Fruit fly (Drosophila melanogaster) whole organism, embryonic: Measurements from ENCODE around the gene r-l.

ENCODE experiments used
- CG1024 ChIP-seq: fragments of 200-800 bp; sonication (Bioruptor generic); IDR thresholded peaks from 2 replicates; pipeline ENCODE4 v1.3.6; 2022; ENCODE audit warnings: missing biosample characterization, missing genetic modification characterization
- CG10543 ChIP-seq: fragments of 200-800 bp; sonication (Bioruptor generic); optimal IDR thresholded peaks from 3 replicates; lab custom pipeline; 2017; ENCODE audit warnings: missing biosample characterization, mild to moderate bottlenecking, missing genetic modification characterization, moderate library complexity
- CG12391 ChIP-seq: fragments of 200-800 bp; sonication (Bioruptor generic); optimal IDR thresholded peaks from 3 replicates; lab custom pipeline; 2018; ENCODE audit warnings: missing biosample characterization, mild to moderate bottlenecking, missing genetic modification characterization, moderate library complexity
- CG13424 ChIP-seq: fragments of 200-800 bp; sonication (Bioruptor generic); optimal IDR thresholded peaks from 2 replicates; lab custom pipeline; 2019; ENCODE audit warnings: missing biosample characterization, mild to moderate bottlenecking, missing genetic modification characterization, moderate library complexity
- CG14667 ChIP-seq: fragments of 200-800 bp; sonication (Bioruptor generic); IDR thresholded peaks from 2 replicates; pipeline ENCODE4 v1.3.6; 2022; ENCODE audit warnings: missing biosample characterization, missing genetic modification characterization
- CG14860 ChIP-seq: fragments of 200-800 bp; sonication (Bioruptor generic); IDR thresholded peaks from 3 replicates; pipeline ENCODE4 v1.3.6; 2022; ENCODE audit warnings: missing biosample characterization, missing genetic modification characterization; ENCODE audit not compliant: partially characterized antibody
- CG1602 ChIP-seq: fragments of 200-800 bp; sonication (Bioruptor generic); optimal IDR thresholded peaks from 3 replicates; lab custom pipeline; 2016; ENCODE audit warnings: missing biosample characterization, missing genetic modification characterization
- CG1647 ChIP-seq: fragments of 200-800 bp; sonication (Bioruptor generic); optimal IDR thresholded peaks from 3 replicates; lab custom pipeline; 2016; ENCODE audit warnings: missing biosample characterization, missing genetic modification characterization
- CG18011 ChIP-seq: fragments of 200-800 bp; sonication (Bioruptor generic); optimal IDR thresholded peaks from 2 replicates; lab custom pipeline; 2017; ENCODE audit warnings: missing biosample characterization, missing genetic modification characterization, mild to moderate bottlenecking, moderate library complexity, missing genotype
- CG2129 ChIP-seq: fragments of 200-800 bp; sonication (Bioruptor generic); IDR thresholded peaks from 2 replicates; pipeline ENCODE4 v1.3.6; 2022; ENCODE audit warnings: missing biosample characterization, missing genetic modification characterization; ENCODE audit not compliant: partially characterized antibody
- CG30403 ChIP-seq: fragments of 200-800 bp; sonication (Bioruptor generic); optimal IDR thresholded peaks from 3 replicates; lab custom pipeline; 2016; ENCODE audit warnings: missing biosample characterization, missing genetic modification characterization
- CG34376 ChIP-seq: fragments of 200-800 bp; sonication (Bioruptor generic); optimal IDR thresholded peaks from 2 replicates; lab custom pipeline; 2018; ENCODE audit warnings: missing biosample characterization, mild to moderate bottlenecking, missing genetic modification characterization
- CG4820 ChIP-seq: fragments of 200-800 bp; sonication (Bioruptor generic); optimal IDR thresholded peaks from 3 replicates; lab custom pipeline; 2016; ENCODE audit warnings: missing biosample characterization, missing genetic modification characterization
- CG7786 ChIP-seq: fragments of 200-800 bp; sonication (Bioruptor generic); optimal IDR thresholded peaks from 2 replicates; lab custom pipeline; 2016; ENCODE audit warnings: missing biosample characterization, missing genetic modification characterization
- CG8478 ChIP-seq: fragments of >200 bp; optimal IDR thresholded peaks from 2 replicates; lab custom pipeline; 2018
- CoRest ChIP-seq: fragments of 200-800 bp; sonication (Bioruptor generic); optimal IDR thresholded peaks from 3 replicates; lab custom pipeline; 2018; ENCODE audit warnings: missing biosample characterization, mild to moderate bottlenecking, missing genetic modification characterization, moderate library complexity
- D19B ChIP-seq: fragments of 200-800 bp; sonication (Bioruptor generic); optimal IDR thresholded peaks from 2 replicates; lab custom pipeline; 2017; ENCODE audit warnings: missing biosample characterization, mild to moderate bottlenecking, missing genetic modification characterization
- HHEX ChIP-seq: fragments of 200-800 bp; sonication (Bioruptor generic); optimal IDR thresholded peaks from 3 replicates; lab custom pipeline; 2017; ENCODE audit warnings: missing biosample characterization, mild to moderate bottlenecking, missing genetic modification characterization, missing genetic modification reagents
- Lpt ChIP-seq: fragments of >200 bp; optimal IDR thresholded peaks from 2 replicates; lab custom pipeline; 2018; ENCODE audit warnings: missing biosample characterization, missing genetic modification characterization
- MBD-R2 ChIP-seq: fragments of 200-800 bp; sonication (Bioruptor generic); IDR thresholded peaks from 2 replicates; pipeline ENCODE4 v1.3.6; 2022; ENCODE audit warnings: missing biosample characterization, missing genetic modification characterization
- Mad ChIP-seq: fragments of 200-800 bp; sonication (Bioruptor generic); optimal IDR thresholded peaks from 2 replicates; lab custom pipeline; 2016; ENCODE audit warnings: missing biosample characterization, missing genetic modification characterization
- Max ChIP-seq: fragments of 200-800 bp; sonication (Bioruptor generic); optimal IDR thresholded peaks from 2 replicates; lab custom pipeline; 2016; ENCODE audit warnings: missing biosample characterization, mild to moderate bottlenecking, missing genetic modification characterization
- Mes4 ChIP-seq: fragments of 200-800 bp; sonication (Bioruptor generic); optimal IDR thresholded peaks from 2 replicates; lab custom pipeline; 2016; ENCODE audit warnings: missing biosample characterization, missing genetic modification characterization
- Myb ChIP-seq: fragments of 200-800 bp; sonication (Bioruptor generic); optimal IDR thresholded peaks from 2 replicates; lab custom pipeline; 2016; ENCODE audit warnings: missing biosample characterization, missing genetic modification characterization
- Poxn ChIP-seq: fragments of 200-800 bp; sonication (Bioruptor generic); IDR thresholded peaks from 2 replicates; pipeline ENCODE4 v1.3.6; 2022; ENCODE audit warnings: missing biosample characterization, missing genetic modification characterization
- Sin3A ChIP-seq: fragments of >200 bp; optimal IDR thresholded peaks from 2 replicates; lab custom pipeline; 2018
- Tbp ChIP-seq: fragments of >200 bp; optimal IDR thresholded peaks from 2 replicates; lab custom pipeline; 2018; ENCODE audit warnings: missing biosample characterization, missing genetic modification characterization
- Usf ChIP-seq: fragments of 200-800 bp; sonication (Bioruptor generic); optimal IDR thresholded peaks from 2 replicates; lab custom pipeline; 2017; ENCODE audit warnings: missing genotype, missing biosample characterization, missing genetic modification characterization
- abd-A ChIP-seq: fragments of 200-800 bp; sonication (Bioruptor generic); optimal IDR thresholded peaks from 3 replicates; lab custom pipeline; 2019; ENCODE audit warnings: missing biosample characterization, mild to moderate bottlenecking, missing genetic modification characterization, moderate library complexity
- bigmax ChIP-seq: fragments of 200-800 bp; sonication (Bioruptor generic); optimal IDR thresholded peaks from 2 replicates; lab custom pipeline; 2018; ENCODE audit warnings: missing biosample characterization, mild to moderate bottlenecking, missing genetic modification characterization
- cas ChIP-seq: fragments of 200-800 bp; sonication (Bioruptor generic); IDR thresholded peaks from 2 replicates; pipeline ENCODE4 v1.3.6; 2022; ENCODE audit warnings: missing biosample characterization, missing genetic modification characterization
- chif ChIP-seq, 2 experiments: fragments of 200-800 bp; sonication (Bioruptor generic); optimal IDR thresholded peaks; 3 replicates each; lab custom pipeline; 2016; ENCODE audit warnings: missing biosample characterization in 2 of 2, missing genetic modification characterization in 2 of 2
- crol ChIP-seq: fragments of 200-800 bp; sonication (Bioruptor generic); IDR thresholded peaks from 2 replicates; pipeline ENCODE4 v1.3.6; 2022; ENCODE audit warnings: missing biosample characterization, missing genetic modification characterization
- da ChIP-seq: fragments of 200-800 bp; sonication (Bioruptor generic); optimal IDR thresholded peaks from 2 replicates; lab custom pipeline; 2016; ENCODE audit warnings: missing biosample characterization, missing genetic modification characterization
- dmrt99B ChIP-seq: fragments of 200-800 bp; sonication (Bioruptor generic); optimal IDR thresholded peaks from 2 replicates; lab custom pipeline; 2018; ENCODE audit warnings: missing biosample characterization, mild to moderate bottlenecking, missing genetic modification characterization, moderate library complexity
- exex ChIP-seq: fragments of 200-800 bp; sonication (Bioruptor generic); optimal IDR thresholded peaks from 4 replicates; lab custom pipeline; 2018; ENCODE audit warnings: missing biosample characterization, mild to moderate bottlenecking, missing genetic modification characterization, moderate library complexity
- fu2 ChIP-seq: fragments of 200-800 bp; sonication (Bioruptor generic); optimal IDR thresholded peaks from 2 replicates; lab custom pipeline; 2016; ENCODE audit warnings: missing biosample characterization, missing genetic modification characterization
- gcm2 ChIP-seq: fragments of 200-800 bp; sonication (Bioruptor generic); optimal IDR thresholded peaks from 2 replicates; lab custom pipeline; 2016; ENCODE audit warnings: missing biosample characterization, missing genetic modification characterization
- gt ChIP-seq: fragments of 200-800 bp; sonication (Bioruptor generic); IDR thresholded peaks from 2 replicates; pipeline ENCODE4 v1.3.6; 2022; ENCODE audit warnings: missing biosample characterization, missing genetic modification characterization
- ken ChIP-seq: fragments of 200-800 bp; sonication (Bioruptor generic); IDR thresholded peaks from 3 replicates; pipeline ENCODE4 v1.3.6; 2022; ENCODE audit warnings: missing biosample characterization, missing genetic modification characterization
- oc ChIP-seq: fragments of 200-800 bp; sonication (Bioruptor generic); optimal IDR thresholded peaks from 2 replicates; lab custom pipeline; 2018; ENCODE audit warnings: missing biosample characterization, mild to moderate bottlenecking, missing genetic modification characterization, moderate library complexity
- prd ChIP-seq, 3 experiments: fragments of >200 bp in 2 of 3; fragments of 200-800 bp in 1 of 3; sonication (Bioruptor generic) in 1 of 3; optimal IDR thresholded peaks in 2 of 3; IDR thresholded peaks in 1 of 3; 2 replicates in 2 of 3; 3 replicates in 1 of 3; pipeline versions ENCODE4 v1.3.6 to Lab custom; 2017 to 2022; ENCODE audit warnings: missing biosample characterization in 1 of 3, missing genetic modification characterization in 1 of 3
- pum ChIP-seq: fragments of 200-800 bp; sonication (Bioruptor generic); optimal IDR thresholded peaks from 2 replicates; lab custom pipeline; 2016; ENCODE audit warnings: missing biosample characterization, missing genetic modification characterization
- pzg ChIP-seq: fragments of 200-800 bp; sonication (Bioruptor generic); optimal IDR thresholded peaks from 3 replicates; lab custom pipeline; 2018; ENCODE audit warnings: missing biosample characterization, mild to moderate bottlenecking, missing genetic modification characterization, moderate library complexity
- sens-2 ChIP-seq: fragments of 200-800 bp; sonication (Bioruptor generic); IDR thresholded peaks from 2 replicates; pipeline ENCODE4 v1.3.6; 2022; ENCODE audit warnings: missing biosample characterization, missing genetic modification characterization
- slbo ChIP-seq: fragments of 200-800 bp; sonication (Bioruptor generic); IDR thresholded peaks from 2 replicates; pipeline ENCODE4 v1.3.6; 2022; ENCODE audit warnings: missing biosample characterization, missing genetic modification characterization
- tap ChIP-seq: fragments of 200-800 bp; optimal IDR thresholded peaks from 3 replicates; lab custom pipeline; 2019; ENCODE audit warnings: missing biosample characterization, mild to moderate bottlenecking, missing genetic modification characterization, moderate library complexity
- tio ChIP-seq: fragments of 200-800 bp; sonication (Bioruptor generic); optimal IDR thresholded peaks from 2 replicates; lab custom pipeline; 2017; ENCODE audit warnings: missing biosample characterization, missing genetic modification characterization, inconsistent platforms
- tup ChIP-seq: fragments of 200-800 bp; sonication (Bioruptor generic); optimal IDR thresholded peaks from 2 replicates; lab custom pipeline; 2016; ENCODE audit warnings: missing biosample characterization, mild to moderate bottlenecking, missing genetic modification characterization, moderate library complexity
- vvl ChIP-seq: fragments of 200-800 bp; sonication (Bioruptor generic); IDR thresholded peaks from 2 replicates; pipeline ENCODE4 v1.3.6; 2022; ENCODE audit warnings: missing biosample characterization, missing genetic modification characterization

r-l gene

DNA sequence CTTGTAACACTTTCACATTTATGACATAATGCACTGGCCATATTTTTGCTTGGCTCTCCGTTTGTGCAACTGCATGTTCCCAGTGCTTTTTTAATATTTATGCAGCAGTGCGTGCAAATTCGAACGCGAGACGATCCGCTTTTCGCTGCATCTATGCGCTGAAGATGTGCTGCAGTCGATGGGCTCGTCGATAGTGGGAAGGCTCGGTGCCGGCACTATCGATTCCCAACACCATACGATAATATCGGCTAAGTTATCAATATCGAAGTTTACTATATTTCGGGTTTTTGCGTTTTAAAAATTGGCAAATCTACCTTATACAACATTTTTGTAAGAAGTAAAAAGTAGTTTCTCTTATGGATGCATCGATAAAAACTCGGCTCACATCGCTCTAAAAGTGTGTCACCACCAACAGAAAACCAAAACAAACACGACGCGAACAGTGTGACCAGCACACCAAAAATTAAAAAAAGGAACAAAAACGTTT, 24.6 kb upstream of the r-l start, which contains the start of gene RhoGAP93B (continued):
- TF ChIP-seq gcm2 (no peak), sens-2 (GFP tag; lab: Robert Waterston, UW) (peak; percentile 92), MBD-R2 (GFP tag; lab: Robert Waterston, UW) (peak; percentile 96), CG1647 (GFP tag; lab: Kevin White, UChicago) (peak; percentile 85), Lpt (GFP tag; lab: Kevin White, UChicago) (no peak), CG14860 (GFP tag; lab: Robert Waterston, UW) (peak; percentile 100), Myb (peak; percentile 92), crol (GFP tag; lab: Robert Waterston, UW) (peak; percentile 39; the same call in 1 of the 2 replicates), CG12391 (peak; percentile 93), chif (GFP tag; optimal IDR thresholded peaks at IDR 0.05; lab: Kevin White, UChicago) (peak; percentile 73 to 76), Sin3A (lab: Kevin White, UChicago) (peak; percentile 99), slbo (GFP tag; lab: Robert Waterston, UW) (peak; percentile 93), oc (tag; lab: Kevin White, UChicago) (no peak), ken (GFP tag; lab: Robert Waterston, UW) (peak; percentile 83), fu2 (GFP tag; lab: Kevin White, UChicago) (peak; percentile 93), CG18011 (GFP tag; lab: Kevin White, UChicago) (peak; percentile 78), vvl (GFP tag; lab: Robert Waterston, UW) (peak; percentile 95), pzg (peak; percentile 94), Tbp (GFP tag; lab: Kevin White, UChicago) (no peak), CG7786 (peak; percentile 93), Poxn (GFP tag; lab: Robert Waterston, UW) (no peak; the same call in 1 of the 2 replicates), CG30403 (peak; percentile 81), D19B (peak; percentile 35), tio (GFP tag; lab: Kevin White, UChicago) (no peak), CG8478 (lab: Kevin White, UChicago) (no peak), CG10543 (GFP tag; lab: Kevin White, UChicago) (peak; percentile 85), cas (peak; percentile 85), CG4820 (GFP tag; lab: Kevin White, UChicago) (peak; percentile 56), abd-A (no peak), Usf (peak; percentile 34), CG2129 (GFP tag; lab: Robert Waterston, UW) (peak; percentile 100), Mes4 (GFP tag; lab: Kevin White, UChicago) (peak; percentile 81), bigmax (no peak), tap (tag; lab: Kevin White, UChicago) (no peak), CG14667 (GFP tag; lab: Robert Waterston, UW) (peak; percentile 91), da (GFP tag; lab: Kevin White, UChicago) (peak; percentile 74), CG1602 (GFP tag; lab: Kevin White, UChicago) (peak; percentile 74), CG34376 (GFP tag; lab: Kevin White, UChicago) (peak; percentile 80), CG13424 (tag; lab: Kevin White, UChicago) (peak; percentile 85), prd (optimal IDR thresholded peaks at IDR 0.05; lab: Kevin White, UChicago) (no peak), prd (GFP tag; IDR thresholded peaks at IDR 0.05; lab: Robert Waterston, UW) (peak; percentile 96), Max (peak; percentile 68), CoRest (tag; lab: Kevin White, UChicago) (peak; percentile 83), pum (GFP tag; lab: Kevin White, UChicago) (peak; percentile 84), gt (peak; percentile 80), Mad (GFP tag; lab: Kevin White, UChicago) (peak; percentile 85), tup (GFP tag; lab: Kevin White, UChicago) (peak; percentile 35), CG1024 (GFP tag; lab: Robert Waterston, UW) (peak; percentile 84), exex (tag; lab: Kevin White, UChicago) (peak; percentile 53), dmrt99B (tag; lab: Kevin White, UChicago) (no peak), HHEX (GFP tag; lab: Kevin White, UChicago) (peak; percentile 36)
- TF ChIP-seq, all 482 proteins: peak for 414
